Worm (Caenorhabditis elegans): ENCODE measurements around the gene T14B4.9.

DNA sequence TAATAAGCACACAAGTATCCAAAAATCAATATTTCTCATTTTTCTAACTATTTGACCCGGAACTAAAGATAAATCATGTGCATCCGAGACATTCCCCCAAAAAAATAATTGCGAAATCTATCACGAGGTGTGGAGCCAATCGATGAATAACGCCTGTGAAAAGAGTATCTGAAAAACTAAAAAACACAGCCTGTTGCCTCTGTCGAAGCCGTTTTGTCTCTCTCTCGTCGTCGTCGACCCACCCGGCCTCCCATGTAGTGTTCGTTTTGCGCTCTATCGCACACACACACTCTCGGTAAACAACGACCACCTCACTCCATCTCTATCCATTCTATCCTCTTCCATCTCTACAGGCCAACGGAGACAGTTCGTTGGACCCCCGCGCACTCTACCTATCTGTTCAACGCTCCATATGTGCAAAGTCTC is 49.1 kb upstream of the T14B4.9 start:
- TF ChIP-seq ztf-23 (GFP tag; IDR thresholded peaks at IDR 0.05) (no peak), ztf-29 (GFP tag; IDR thresholded peaks at IDR 0.05) (no peak), ref-1 (GFP tag; conservative IDR thresholded peaks at IDR 0.05) (no peak), flt-1 (GFP tag; IDR thresholded peaks at IDR 0.05) (no peak), T22C8.4 (GFP tag; IDR thresholded peaks at IDR 0.05) (no peak), med-1 (GFP tag; optimal IDR thresholded peaks at IDR 0.05; ENCODE audit: insufficient read depth) (no peak), cog-1 (tag; optimal IDR thresholded peaks at IDR 0.05) (no peak)
